Worm (Caenorhabditis elegans) whole organism, early embryonic: ENCODE data around the gene Y39D8A.1.

Source experiments
- B0310.2 ChIP-seq: sonication (generic microtip); optimal IDR thresholded peaks from 2 replicates; lab custom pipeline; 2016; ENCODE audit warnings: mild to moderate bottlenecking, missing genetic modification characterization, missing compliant biosample characterization
- F13C5.2 ChIP-seq: sonication (generic microtip); optimal IDR thresholded peaks from 2 replicates; lab custom pipeline; 2017; ENCODE audit warnings: mild to moderate bottlenecking, missing genetic modification characterization, inconsistent platforms, missing compliant biosample characterization
- aly-1 ChIP-seq: sonication (generic microtip); optimal IDR thresholded peaks from 2 replicates; lab custom pipeline; 2016; ENCODE audit warnings: missing genetic modification characterization, missing compliant biosample characterization
- ama-1 ChIP-seq: fragments of 150-350 bp; optimal IDR thresholded peaks from 2 replicates; lab custom pipeline; 2014
- ceh-13 ChIP-seq: fragments of 200-800 bp; sonication (Bioruptor generic); optimal IDR thresholded peaks from 2 replicates; lab custom pipeline; 2018; ENCODE audit warnings: mild to moderate bottlenecking, missing genetic modification characterization, missing compliant biosample characterization
- ceh-36 ChIP-seq: sonication (generic microtip); optimal IDR thresholded peaks from 2 replicates; lab custom pipeline; 2016; ENCODE audit warnings: missing genetic modification characterization, inconsistent platforms, missing compliant biosample characterization
- ets-7 ChIP-seq: sonication (generic microtip); optimal IDR thresholded peaks from 2 replicates; lab custom pipeline; 2016; ENCODE audit warnings: missing genotype, missing genetic modification characterization, missing compliant biosample characterization
- flt-1 ChIP-seq: fragments of 200-800 bp; sonication (Bioruptor generic); IDR thresholded peaks from 2 replicates; pipeline ENCODE4 v1.3.6; 2022; ENCODE audit warnings: missing genetic modification characterization, missing compliant biosample characterization
- hmbx-1 ChIP-seq: sonication (generic microtip); optimal IDR thresholded peaks from 2 replicates; lab custom pipeline; 2016; ENCODE audit warnings: mild to moderate bottlenecking, missing genetic modification characterization, missing compliant biosample characterization
- hmg-4 ChIP-seq: fragments of 200-800 bp; sonication (Bioruptor generic); optimal IDR thresholded peaks from 2 replicates; lab custom pipeline; 2018; ENCODE audit warnings: mild to moderate bottlenecking, missing genetic modification characterization, missing compliant biosample characterization
- hnd-1 ChIP-seq: sonication (generic microtip); optimal IDR thresholded peaks from 2 replicates; lab custom pipeline; 2016; ENCODE audit warnings: missing genetic modification characterization, missing compliant biosample characterization
- pes-1 ChIP-seq: fragments of 200-800 bp; sonication (Bioruptor generic); IDR thresholded peaks from 2 replicates; pipeline ENCODE4 v1.3.6; 2022; ENCODE audit warnings: missing genetic modification reagents, missing genetic modification characterization, missing compliant biosample characterization
- scrt-1 ChIP-seq: fragments of 200-800 bp; sonication (Bioruptor generic); IDR thresholded peaks from 2 replicates; pipeline ENCODE4 v1.3.6; 2022; ENCODE audit warnings: missing genetic modification characterization, missing compliant biosample characterization
- sea-1 ChIP-seq: fragments of 200-800 bp; sonication (Bioruptor generic); conservative IDR thresholded peaks from 2 replicates; pipeline ENCODE4 v1.3.6; 2022; ENCODE audit warnings: missing genetic modification characterization, missing compliant biosample characterization
- tbx-11 ChIP-seq: fragments of 200-800 bp; sonication (Bioruptor generic); IDR thresholded peaks from 2 replicates; pipeline ENCODE4 v1.3.6; 2022; ENCODE audit warnings: missing genetic modification characterization, missing compliant biosample characterization
- tbx-37 ChIP-seq: fragments of 200-800 bp; sonication (Bioruptor generic); conservative IDR thresholded peaks from 2 replicates; pipeline ENCODE4 v1.3.6; 2022; ENCODE audit warnings: missing genetic modification reagents, missing genetic modification characterization, missing compliant biosample characterization
- tra-4 ChIP-seq: sonication (generic microtip); optimal IDR thresholded peaks from 2 replicates; lab custom pipeline; 2017; ENCODE audit warnings: missing genetic modification characterization, missing compliant biosample characterization

Y39D8A.1 gene

DNA sequence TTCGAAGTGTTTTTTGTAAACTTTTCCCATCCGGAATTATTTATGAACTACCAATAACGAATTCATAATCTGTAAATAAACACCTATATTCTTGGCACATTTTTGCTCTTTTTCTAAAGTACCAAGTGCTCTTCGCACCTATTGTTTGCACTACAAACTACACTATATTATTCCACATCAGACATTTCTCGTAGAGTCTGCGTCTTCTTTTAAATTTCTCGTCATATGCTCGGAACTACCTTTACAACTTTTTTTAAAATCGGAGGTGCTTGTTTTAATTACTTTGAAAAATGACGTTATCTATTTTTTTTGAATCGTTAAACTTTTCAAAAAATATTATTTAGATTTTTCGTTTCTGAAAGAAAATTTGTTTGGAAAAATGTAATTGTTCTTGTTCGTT, 46.3 kb downstream of the Y39D8A.1 start, which contains the start of gene nhr-201:
Gene nhr-201, plus strand, starts transcription at position 29 of the 400 bp plus-strand sequence.
- TF ChIP-seq flt-1 (GFP tag; lab: Robert Waterston, UW), result no peak
- no peak for TF ChIP-seq hmbx-1 (tag; lab: Kevin White, UChicago)
- TF ChIP-seq ceh-36 (tag; lab: Kevin White, UChicago), result no peak
- TF ChIP-seq hmg-4 (GFP tag; lab: Kevin White, UChicago), result no peak
- no peak for TF ChIP-seq ama-1 (lab: Kevin White, UChicago)
- no peak for TF ChIP-seq ets-7
- TF ChIP-seq ceh-13 (GFP tag; lab: Kevin White, UChicago), result no peak
- TF ChIP-seq hnd-1, result no peak
- no peak for TF ChIP-seq tbx-11 (GFP tag; lab: Robert Waterston, UW)
- TF ChIP-seq scrt-1 (GFP tag; lab: Robert Waterston, UW), result no peak
- no peak for TF ChIP-seq sea-1 (GFP tag; lab: Robert Waterston, UW)
- no peak for TF ChIP-seq aly-1
- no peak for TF ChIP-seq tra-4 (tag; lab: Kevin White, UChicago)
- TF ChIP-seq F13C5.2 (tag; lab: Kevin White, UChicago), result no peak
- TF ChIP-seq B0310.2 (tag; lab: Kevin White, UChicago), result no peak
- TF ChIP-seq tbx-37, result no peak
- no peak for TF ChIP-seq pes-1 (GFP tag; lab: Robert Waterston, UW)

- TF ChIP-seq sea-1 (GFP tag; lab: Robert Waterston, UW) (no peak), pes-1 (GFP tag; lab: Robert Waterston, UW) (no peak), aly-1 (no peak), ama-1 (lab: Kevin White, UChicago) (no peak), flt-1 (GFP tag; lab: Robert Waterston, UW) (no peak), ets-7 (no peak), ceh-13 (GFP tag; lab: Kevin White, UChicago) (no peak), B0310.2 (tag; lab: Kevin White, UChicago) (no peak), tbx-37 (no peak), hmg-4 (GFP tag; lab: Kevin White, UChicago) (no peak), tbx-11 (GFP tag; lab: Robert Waterston, UW) (no peak), ceh-36 (tag; lab: Kevin White, UChicago) (no peak)
These were observed 46.8 kb downstream of the Y39D8A.1 start for ce11 chrV:465355-465754.

DNA sequence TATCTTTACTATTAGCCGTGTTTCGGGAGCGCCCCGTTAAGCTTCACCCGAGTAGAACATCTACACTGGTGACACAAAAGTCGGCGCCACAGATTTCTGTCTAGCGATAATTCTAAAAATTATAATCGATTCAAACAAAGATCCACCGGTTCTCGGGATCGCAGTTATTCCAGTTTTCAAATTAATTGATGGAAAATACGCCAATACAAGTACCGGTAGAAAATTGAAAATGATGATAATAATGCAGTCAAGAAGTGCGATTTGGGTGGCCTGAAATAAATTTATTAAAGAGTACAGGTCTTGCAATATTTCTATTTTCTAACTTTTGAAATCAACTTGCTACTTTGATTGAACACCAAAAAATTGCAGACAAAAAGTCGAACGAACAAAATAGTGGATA, 49.0 kb downstream of the Y39D8A.1 start:
- no peak for TF ChIP-seq hmg-4 (GFP tag; lab: Kevin White, UChicago)

DNA sequence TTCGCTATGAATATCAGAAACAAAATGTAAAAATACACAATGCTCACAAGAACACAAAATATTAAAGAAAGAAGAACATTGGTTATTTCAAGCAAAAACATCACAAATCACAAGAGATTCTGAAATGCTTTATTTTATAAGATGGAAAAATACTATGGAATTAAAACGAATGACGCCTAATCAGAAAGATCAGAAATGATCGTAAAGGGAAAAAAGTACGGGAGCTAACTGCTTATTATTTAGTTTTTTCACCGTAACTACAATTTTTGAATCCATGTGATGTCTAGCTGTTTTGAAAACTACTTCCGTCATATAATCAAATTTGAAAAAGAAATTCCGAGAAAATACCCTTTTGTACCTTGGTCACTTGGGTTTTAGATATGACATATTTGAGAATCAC, 49.9 kb downstream of the Y39D8A.1 start, which contains the start of gene srbc-57:
Gene srbc-57, minus strand, starts transcription at position 101 of the 400 bp plus-strand sequence.
- TF ChIP-seq aly-1, result no peak
- TF ChIP-seq pes-1 (GFP tag; lab: Robert Waterston, UW), result no peak
- TF ChIP-seq ceh-36 (tag; lab: Kevin White, UChicago), result no peak
- TF ChIP-seq hmg-4 (GFP tag; lab: Kevin White, UChicago), result no peak
- TF ChIP-seq tra-4 (tag; lab: Kevin White, UChicago), result no peak
- no peak for TF ChIP-seq ama-1 (lab: Kevin White, UChicago)
- no peak for TF ChIP-seq sea-1 (GFP tag; lab: Robert Waterston, UW)
- no peak for TF ChIP-seq ceh-13 (GFP tag; lab: Kevin White, UChicago)
- no peak for TF ChIP-seq tbx-37
- TF ChIP-seq hmbx-1 (tag; lab: Kevin White, UChicago), result no peak
